Worm (Caenorhabditis elegans) whole organism, L1 larva: Measurements from ENCODE around the gene AH10.2.

Experiments
- C04F5.9 ChIP-seq: sonication (generic microtip); optimal IDR thresholded peaks from 2 replicates; lab custom pipeline; 2016; ENCODE audit warnings: missing genetic modification characterization, missing compliant biosample characterization
- F16B12.6 ChIP-seq: fragments of 150-350 bp; optimal IDR thresholded peaks from 2 replicates; lab custom pipeline; 2014; ENCODE audit warnings: missing biosample characterization, missing genetic modification characterization
- aha-1 ChIP-seq: fragments of 150-350 bp; optimal IDR thresholded peaks from 2 replicates; lab custom pipeline; 2014; ENCODE audit warnings: missing biosample characterization, missing genetic modification characterization
- ceh-8 ChIP-seq: fragments of 200-800 bp; sonication (Bioruptor generic); optimal IDR thresholded peaks from 2 replicates; lab custom pipeline; 2018; ENCODE audit warnings: mild to moderate bottlenecking, missing genetic modification characterization, moderate library complexity, missing compliant biosample characterization
- ceh-82 ChIP-seq, 3 experiments: fragments of 150-350 bp in 1 of 3; sonication (generic microtip) in 2 of 3; optimal IDR thresholded peaks; 2 replicates each; lab custom pipeline; 2014 to 2017; ENCODE audit warnings: missing biosample characterization in 3 of 3, missing genetic modification characterization in 3 of 3
- ceh-88 ChIP-seq: fragments of 200-800 bp; sonication (Bioruptor generic); IDR thresholded peaks from 2 replicates; pipeline ENCODE4 v1.3.6; 2022; ENCODE audit warnings: missing genetic modification characterization, missing compliant biosample characterization
- ces-1 ChIP-seq: fragments of 150-350 bp; optimal IDR thresholded peaks from 2 replicates; lab custom pipeline; 2014; ENCODE audit warnings: missing biosample characterization, missing genetic modification reagents, missing genetic modification characterization
- dpl-1 ChIP-seq, 3 experiments: fragments of 150-350 bp in 2 of 3; sonication (generic microtip) in 1 of 3; optimal IDR thresholded peaks; 2 replicates each; lab custom pipeline; 2014 to 2017; ENCODE audit warnings: missing biosample characterization in 3 of 3, missing genetic modification characterization in 3 of 3, missing genetic modification reagents in 3 of 3
- dsc-1 ChIP-seq: sonication (generic microtip); optimal IDR thresholded peaks from 2 replicates; lab custom pipeline; 2016; ENCODE audit warnings: mild to moderate bottlenecking, missing genetic modification characterization, missing compliant biosample characterization
- efl-1 ChIP-seq, 4 experiments: fragments of 150-350 bp; optimal IDR thresholded peaks in 3 of 4; peaks in 1 of 4; 1 replicate in 1 of 4; 2 replicates in 3 of 4; lab custom pipeline; 2014; ENCODE audit warnings: missing biosample characterization in 2 of 4, missing genetic modification characterization in 2 of 4, missing genetic modification reagents in 2 of 4
- fkh-10 ChIP-seq: sonication (generic microtip); optimal IDR thresholded peaks from 2 replicates; lab custom pipeline; 2017; ENCODE audit warnings: missing biosample characterization, missing genetic modification reagents, missing genetic modification characterization
- fkh-4 ChIP-seq: sonication (generic microtip); optimal IDR thresholded peaks from 2 replicates; lab custom pipeline; 2016; ENCODE audit warnings: missing compliant biosample characterization, missing genetic modification characterization, borderline replicate concordance
- fkh-8 ChIP-seq: sonication (generic microtip); optimal IDR thresholded peaks from 2 replicates; lab custom pipeline; 2016; ENCODE audit warnings: mild to moderate bottlenecking, missing genetic modification characterization, missing compliant biosample characterization
- grh-1 ChIP-seq: fragments of 200-800 bp; sonication (Bioruptor generic); IDR thresholded peaks from 2 replicates; pipeline ENCODE4 v1.3.6; 2022; ENCODE audit warnings: missing genetic modification reagents, missing genetic modification characterization, missing compliant biosample characterization
- hlh-4 ChIP-seq: sonication (generic microtip); optimal IDR thresholded peaks from 2 replicates; lab custom pipeline; 2016; ENCODE audit warnings: mild to moderate bottlenecking, missing genetic modification characterization, missing compliant biosample characterization
- hpl-2 ChIP-seq: fragments of 150-350 bp; optimal IDR thresholded peaks from 2 replicates; lab custom pipeline; 2014; ENCODE audit warnings: missing biosample characterization, missing genetic modification reagents, missing genetic modification characterization
- isw-1 ChIP-seq: fragments of 200-800 bp; sonication (Bioruptor generic); IDR thresholded peaks from 2 replicates; pipeline ENCODE4 v1.3.6; 2022; ENCODE audit warnings: missing genetic modification characterization, missing compliant biosample characterization
- lin-13 ChIP-seq: fragments of 150-350 bp; optimal IDR thresholded peaks from 2 replicates; lab custom pipeline; 2014; ENCODE audit warnings: missing biosample characterization, missing genetic modification reagents, missing genetic modification characterization
- lin-14 ChIP-seq: fragments of 200-800 bp; sonication (Bioruptor generic); optimal IDR thresholded peaks from 2 replicates; lab custom pipeline; 2018; ENCODE audit warnings: mild to moderate bottlenecking, missing genetic modification characterization, moderate library complexity, missing compliant biosample characterization
- lin-15B ChIP-seq: fragments of 150-350 bp; sonication (generic microtip); optimal IDR thresholded peaks from 3 replicates; lab custom pipeline; 2014; ENCODE audit warnings: missing biosample characterization, missing genetic modification characterization
- lin-35 ChIP-seq, 2 experiments: fragments of 150-350 bp; optimal IDR thresholded peaks; 2 replicates each; lab custom pipeline; 2014; ENCODE audit warnings: missing biosample characterization in 2 of 2, missing genetic modification characterization in 2 of 2, missing genetic modification reagents in 2 of 2
- lsy-2 ChIP-seq, 2 experiments: fragments of 150-350 bp; optimal IDR thresholded peaks; 2 replicates each; lab custom pipeline; 2014; ENCODE audit warnings: missing biosample characterization in 2 of 2, missing genetic modification characterization in 2 of 2
- mab-9 ChIP-seq: fragments of 200-800 bp; sonication (Bioruptor generic); IDR thresholded peaks from 2 replicates; pipeline ENCODE4 v1.3.6; 2022; ENCODE audit warnings: missing genetic modification reagents, missing genetic modification characterization, missing compliant biosample characterization
- mef-2 ChIP-seq: fragments of 150-350 bp; optimal IDR thresholded peaks from 2 replicates; lab custom pipeline; 2014; ENCODE audit warnings: missing biosample characterization, missing genetic modification characterization
- mep-1 ChIP-seq: fragments of 150-350 bp; optimal IDR thresholded peaks from 2 replicates; lab custom pipeline; 2014; ENCODE audit warnings: missing biosample characterization, missing genetic modification characterization
- nhr-19 ChIP-seq: fragments of 200-800 bp; sonication (Bioruptor generic); conservative IDR thresholded peaks from 2 replicates; pipeline ENCODE4 v1.3.6; 2022; ENCODE audit warnings: missing genetic modification characterization, missing compliant biosample characterization
- nhr-20 ChIP-seq: sonication (generic microtip); optimal IDR thresholded peaks from 2 replicates; lab custom pipeline; 2016; ENCODE audit warnings: mild to moderate bottlenecking, missing genetic modification characterization, missing compliant biosample characterization
- nhr-237 ChIP-seq: fragments of 150-350 bp; optimal IDR thresholded peaks from 2 replicates; lab custom pipeline; 2014; ENCODE audit warnings: missing biosample characterization, missing genetic modification characterization
- nhr-47 ChIP-seq: sonication (generic microtip); optimal IDR thresholded peaks from 2 replicates; lab custom pipeline; 2016; ENCODE audit warnings: mild to moderate bottlenecking, missing genetic modification characterization, moderate library complexity, missing compliant biosample characterization
- nhr-71 ChIP-seq: sonication (generic microtip); optimal IDR thresholded peaks from 2 replicates; lab custom pipeline; 2016; ENCODE audit warnings: mild to moderate bottlenecking, missing genetic modification characterization, moderate library complexity, missing compliant biosample characterization
- nhr-76 ChIP-seq: sonication (generic microtip); optimal IDR thresholded peaks from 2 replicates; lab custom pipeline; 2017; ENCODE audit warnings: missing biosample characterization, missing genetic modification characterization
- pag-3 ChIP-seq: sonication (generic microtip); optimal IDR thresholded peaks from 2 replicates; lab custom pipeline; 2017; ENCODE audit warnings: missing genetic modification characterization, mild to moderate bottlenecking, missing compliant biosample characterization, antibody characterized with exemption, borderline replicate concordance; ENCODE audit not compliant: insufficient read depth
- skn-1 ChIP-seq: fragments of 150-350 bp; optimal IDR thresholded peaks from 2 replicates; lab custom pipeline; 2014; ENCODE audit warnings: missing biosample characterization, missing genetic modification characterization
- sup-37 ChIP-seq: fragments of 200-800 bp; sonication (Bioruptor generic); optimal IDR thresholded peaks from 2 replicates; lab custom pipeline; 2018; ENCODE audit warnings: mild to moderate bottlenecking, missing genetic modification characterization, missing compliant biosample characterization
- swsn-7 ChIP-seq: sonication (generic microtip); optimal IDR thresholded peaks from 2 replicates; lab custom pipeline; 2016; ENCODE audit warnings: missing genetic modification characterization, missing compliant biosample characterization
- tbx-2 ChIP-seq: sonication (generic microtip); optimal IDR thresholded peaks from 2 replicates; lab custom pipeline; 2016; ENCODE audit warnings: missing genetic modification characterization, missing compliant biosample characterization
- unc-86 ChIP-seq: sonication (generic microtip); optimal IDR thresholded peaks from 2 replicates; lab custom pipeline; 2016; ENCODE audit warnings: missing genetic modification characterization, missing compliant biosample characterization
- unc-98 ChIP-seq: fragments of 200-800 bp; sonication (Bioruptor generic); IDR thresholded peaks from 2 replicates; pipeline ENCODE4 v1.3.6; 2022; ENCODE audit warnings: missing genetic modification characterization, missing compliant biosample characterization

Gene AH10.2

ce11 chrV:14140733-14141132 is 15.8 kb upstream of the AH10.2 start:
- TF ChIP-seq sup-37 (GFP tag; lab: Kevin White, UChicago) (no peak), nhr-47 (tag; lab: Kevin White, UChicago) (peak; percentile 10), efl-1 (optimal IDR thresholded peaks at IDR 0.05; lab: Kevin White, UChicago) (no peak), efl-1 (GFP tag; optimal IDR thresholded peaks at IDR 0.05 in 1 of 2; lab: Kevin White, UChicago) (peak in 1 of 2 experiments; percentile 70), ceh-8 (GFP tag; lab: Kevin White, UChicago) (no peak), lin-14 (GFP tag; lab: Kevin White, UChicago) (peak; percentile 68), fkh-10 (peak; percentile 89), ces-1 (GFP tag; lab: Kevin White, UChicago) (peak; percentile 95)

ce11 chrV:14141846-14142245 is 14.7 kb upstream of the AH10.2 start:
- TF ChIP-seq ceh-8 (GFP tag; lab: Kevin White, UChicago) = no peak

ce11 chrV:14143634-14144033 is 12.9 kb upstream of the AH10.2 start:
- TF ChIP-seq isw-1 (GFP tag; lab: Robert Waterston, UW) = peak; percentile 16; the same call in 1 of the 2 replicates
- TF ChIP-seq nhr-237 (tag; lab: Kevin White, UChicago) = no peak
- peak; percentile 12 for TF ChIP-seq dsc-1 (tag; lab: Kevin White, UChicago)
- no peak for TF ChIP-seq aha-1 (tag; lab: Kevin White, UChicago)
- no peak for TF ChIP-seq F16B12.6 (tag; lab: Kevin White, UChicago)
- no peak for TF ChIP-seq unc-98 (GFP tag; lab: Robert Waterston, UW)
- peak; percentile 58 for TF ChIP-seq fkh-10
- TF ChIP-seq swsn-7 (tag; lab: Kevin White, UChicago) = peak; percentile 3
- no peak for TF ChIP-seq sup-37 (GFP tag; lab: Kevin White, UChicago)
- no peak for TF ChIP-seq hlh-4 (tag; lab: Kevin White, UChicago)
- no peak for TF ChIP-seq skn-1
- no peak for TF ChIP-seq pag-3
- TF ChIP-seq mab-9 (GFP tag; lab: Robert Waterston, UW) = peak; percentile 53; the same call in 1 of the 2 replicates
- no peak for TF ChIP-seq nhr-20
- TF ChIP-seq nhr-47 (tag; lab: Kevin White, UChicago) = peak; percentile 59
- no peak for TF ChIP-seq ceh-88 (GFP tag; lab: Robert Waterston, UW)
- peak; percentile 25 to 31 for TF ChIP-seq efl-1 (optimal IDR thresholded peaks at IDR 0.05; lab: Kevin White, UChicago)
- peak in 1 of 2 experiments; percentile 62 for TF ChIP-seq efl-1 (GFP tag; optimal IDR thresholded peaks at IDR 0.05 in 1 of 2; lab: Kevin White, UChicago)
- TF ChIP-seq ceh-82 (tag; optimal IDR thresholded peaks at IDR 0.05; lab: Kevin White, UChicago) = peak in 2 of 3 experiments; percentile 33 to 53
- no peak for TF ChIP-seq fkh-4 (tag; lab: Kevin White, UChicago)
- TF ChIP-seq fkh-8 (tag; lab: Kevin White, UChicago) = peak; percentile 63
- TF ChIP-seq C04F5.9 (tag; lab: Kevin White, UChicago) = no peak
- TF ChIP-seq lin-13 (GFP tag; lab: Kevin White, UChicago) = no peak
- no peak for TF ChIP-seq mef-2
- peak; percentile 93 for TF ChIP-seq lin-14 (GFP tag; lab: Kevin White, UChicago)
- peak in 1 of 2 experiments; percentile 53 for TF ChIP-seq lsy-2 (tag; optimal IDR thresholded peaks at IDR 0.05; lab: Kevin White, UChicago)
- peak; percentile 53 for TF ChIP-seq nhr-71 (tag; lab: Kevin White, UChicago)
- peak; percentile 23 for TF ChIP-seq mep-1
- TF ChIP-seq nhr-76 = no peak
- TF ChIP-seq nhr-19 (GFP tag; lab: Robert Waterston, UW) = no peak
- TF ChIP-seq unc-86 = peak; percentile 56
- no peak for TF ChIP-seq hpl-2 (GFP tag; lab: Kevin White, UChicago)
- TF ChIP-seq grh-1 (GFP tag; lab: Robert Waterston, UW) = no peak
- peak; percentile 34 for TF ChIP-seq tbx-2 (tag; lab: Kevin White, UChicago)
- peak in 1 of 3 experiments; percentile 21 for TF ChIP-seq dpl-1 (GFP tag; optimal IDR thresholded peaks at IDR 0.05; lab: Kevin White, UChicago)
- TF ChIP-seq lin-35 (GFP tag; optimal IDR thresholded peaks at IDR 0.05; lab: Kevin White, UChicago) = peak in 1 of 2 experiments; percentile 34
- no peak for TF ChIP-seq lin-15B (tag; lab: Kevin White, UChicago)
